Worm (Caenorhabditis elegans) whole organism, young adult: ENCODE results near the gene srbc-33.

Source experiments
- F23B12.7 ChIP-seq: sonication (generic microtip); optimal IDR thresholded peaks from 2 replicates; lab custom pipeline; 2017; ENCODE audit warnings: missing genetic modification characterization, mild to moderate bottlenecking, missing compliant biosample characterization, antibody characterized with exemption, moderate library complexity; ENCODE audit not compliant: insufficient read depth
- F37B4.10 ChIP-seq: fragments of 200-800 bp; sonication (Bioruptor generic); IDR thresholded peaks from 2 replicates; pipeline ENCODE4 v1.3.6; 2022; ENCODE audit warnings: missing genetic modification characterization, missing compliant biosample characterization
- F55B11.4 ChIP-seq: sonication (generic microtip); optimal IDR thresholded peaks from 2 replicates; lab custom pipeline; 2016; ENCODE audit warnings: missing compliant biosample characterization, missing genetic modification characterization, borderline replicate concordance; ENCODE audit not compliant: insufficient read depth
- F57A8.1 ChIP-seq: fragments of 200-800 bp; sonication (Bioruptor generic); optimal IDR thresholded peaks from 2 replicates; lab custom pipeline; 2018; ENCODE audit warnings: mild to moderate bottlenecking, missing genetic modification characterization, moderate library complexity, missing compliant biosample characterization
- T07F8.4 ChIP-seq: sonication (generic microtip); optimal IDR thresholded peaks from 2 replicates; lab custom pipeline; 2016; ENCODE audit warnings: mild to moderate bottlenecking, missing genetic modification characterization, moderate library complexity, missing compliant biosample characterization
- T26A5.8 ChIP-seq: sonication (generic microtip); optimal IDR thresholded peaks from 2 replicates; lab custom pipeline; 2016; ENCODE audit warnings: missing genetic modification characterization, missing compliant biosample characterization
- Y67H2A.10 ChIP-seq: fragments of 200-800 bp; sonication (Bioruptor generic); conservative IDR thresholded peaks from 2 replicates; pipeline ENCODE4 v1.3.6; 2022; ENCODE audit warnings: missing genetic modification reagents, missing genetic modification characterization, missing compliant biosample characterization
- ZK185.1 ChIP-seq: sonication (generic microtip); optimal IDR thresholded peaks from 2 replicates; lab custom pipeline; 2016; ENCODE audit warnings: mild to moderate bottlenecking, missing genetic modification characterization, missing compliant biosample characterization; ENCODE audit not compliant: poor library complexity, severe bottlenecking
- ama-1 ChIP-seq, 3 experiments: fragments of 150-350 bp in 1 of 3; sonication (generic microtip) in 2 of 3; optimal IDR thresholded peaks; 2 replicates each; lab custom pipeline; 2014 to 2018; ENCODE audit warnings: missing biosample characterization in 2 of 3, missing genetic modification characterization in 2 of 3, missing genetic modification reagents in 2 of 3
- bed-1 ChIP-seq: fragments of 200-800 bp; sonication (Bioruptor generic); IDR thresholded peaks from 2 replicates; pipeline ENCODE4 v1.3.6; 2022; ENCODE audit warnings: missing genetic modification reagents, missing genetic modification characterization, missing compliant biosample characterization
- ceh-100 ChIP-seq: fragments of 200-800 bp; sonication (Bioruptor generic); IDR thresholded peaks from 2 replicates; pipeline ENCODE4 v1.3.6; 2022; ENCODE audit warnings: missing genetic modification reagents, missing genetic modification characterization, missing compliant biosample characterization
- ceh-27 ChIP-seq: fragments of 200-800 bp; sonication (Bioruptor generic); optimal IDR thresholded peaks from 2 replicates; lab custom pipeline; 2018; ENCODE audit warnings: mild to moderate bottlenecking, missing genetic modification characterization, moderate library complexity, missing compliant biosample characterization
- ceh-58 ChIP-seq: fragments of 200-800 bp; sonication (Bioruptor generic); IDR thresholded peaks from 2 replicates; pipeline ENCODE4 v1.3.6; 2022; ENCODE audit warnings: missing genetic modification characterization, missing compliant biosample characterization
- ceh-79 ChIP-seq: sonication (generic microtip); optimal IDR thresholded peaks from 2 replicates; lab custom pipeline; 2017; ENCODE audit warnings: mild to moderate bottlenecking, missing genetic modification characterization, missing compliant biosample characterization
- dox-1 ChIP-seq: fragments of 200-800 bp; sonication (Bioruptor generic); IDR thresholded peaks from 2 replicates; pipeline ENCODE4 v1.3.6; 2022; ENCODE audit warnings: missing genetic modification reagents, missing genetic modification characterization, missing compliant biosample characterization
- dpl-1 ChIP-seq: fragments of 150-350 bp; optimal IDR thresholded peaks from 2 replicates; lab custom pipeline; 2014; ENCODE audit warnings: missing biosample characterization, missing genetic modification reagents, missing genetic modification characterization
- ets-4 ChIP-seq: fragments of 200-800 bp; sonication (Bioruptor generic); optimal IDR thresholded peaks from 2 replicates; lab custom pipeline; 2018; ENCODE audit warnings: mild to moderate bottlenecking, missing genetic modification characterization, missing compliant biosample characterization
- gei-17 ChIP-seq: fragments of 200-800 bp; sonication (Bioruptor generic); optimal IDR thresholded peaks from 2 replicates; lab custom pipeline; 2018; ENCODE audit warnings: mild to moderate bottlenecking, missing genetic modification characterization, missing compliant biosample characterization
- hlh-26 ChIP-seq: fragments of 200-800 bp; sonication (Bioruptor generic); conservative IDR thresholded peaks from 2 replicates; pipeline ENCODE4 v1.3.6; 2022; ENCODE audit warnings: missing genetic modification reagents, missing genetic modification characterization, missing compliant biosample characterization
- lin-26 ChIP-seq: fragments of 200-800 bp; sonication (Bioruptor generic); IDR thresholded peaks from 2 replicates; pipeline ENCODE4 v1.3.6; 2022; ENCODE audit warnings: missing genetic modification reagents, missing genetic modification characterization, missing compliant biosample characterization
- lin-35 ChIP-seq, 3 experiments: fragments of 150-350 bp in 2 of 3; sonication (generic microtip) in 1 of 3; optimal IDR thresholded peaks; 2 replicates each; lab custom pipeline; 2014 to 2018; ENCODE audit warnings: missing biosample characterization in 3 of 3, missing genetic modification characterization in 3 of 3, missing genetic modification reagents in 3 of 3
- madf-6 ChIP-seq: fragments of 200-800 bp; sonication (Bioruptor generic); IDR thresholded peaks from 2 replicates; pipeline ENCODE4 v1.3.6; 2022; ENCODE audit warnings: missing genetic modification reagents, missing genetic modification characterization, missing compliant biosample characterization
- madf-8 ChIP-seq: fragments of 200-800 bp; sonication (Bioruptor generic); conservative IDR thresholded peaks from 2 replicates; pipeline ENCODE4 v1.3.6; 2022; ENCODE audit warnings: missing genetic modification reagents, missing genetic modification characterization, missing compliant biosample characterization
- nfya-1 ChIP-seq: sonication (generic microtip); optimal IDR thresholded peaks from 2 replicates; lab custom pipeline; 2017; ENCODE audit warnings: antibody characterized with exemption, missing compliant biosample characterization, missing genetic modification characterization, borderline replicate concordance; ENCODE audit not compliant: insufficient read depth
- nhr-179 ChIP-seq: sonication (generic microtip); optimal IDR thresholded peaks from 2 replicates; lab custom pipeline; 2016; ENCODE audit warnings: mild to moderate bottlenecking, missing genetic modification characterization, missing compliant biosample characterization
- nhr-80 ChIP-seq: sonication (generic microtip); optimal IDR thresholded peaks from 2 replicates; lab custom pipeline; 2016; ENCODE audit warnings: missing genetic modification characterization, missing compliant biosample characterization
- nhr-90 ChIP-seq: sonication (generic microtip); optimal IDR thresholded peaks from 2 replicates; lab custom pipeline; 2016; ENCODE audit warnings: missing genotype, mild to moderate bottlenecking, missing genetic modification characterization, missing compliant biosample characterization
- repo-1 ChIP-seq: sonication (generic microtip); optimal IDR thresholded peaks from 2 replicates; lab custom pipeline; 2017; ENCODE audit warnings: mild to moderate bottlenecking, missing genetic modification characterization, missing compliant biosample characterization
- sdz-38 ChIP-seq: sonication (generic microtip); optimal IDR thresholded peaks from 2 replicates; lab custom pipeline; 2016; ENCODE audit warnings: missing genotype, missing genetic modification characterization, missing compliant biosample characterization
- snpc-1.1 ChIP-seq: sonication (generic microtip); optimal IDR thresholded peaks from 2 replicates; lab custom pipeline; 2017; ENCODE audit warnings: missing genetic modification characterization, mild to moderate bottlenecking, missing compliant biosample characterization, antibody characterized with exemption, moderate library complexity, missing genotype, missing genetic modification reagents; ENCODE audit not compliant: insufficient read depth
- snpc-1.3 ChIP-seq: sonication (generic microtip); optimal IDR thresholded peaks from 2 replicates; lab custom pipeline; 2017; ENCODE audit warnings: missing genetic modification characterization, mild to moderate bottlenecking, missing compliant biosample characterization, antibody characterized with exemption, moderate library complexity, missing genotype, missing genetic modification reagents; ENCODE audit not compliant: insufficient read depth
- snpc-4 ChIP-seq, 5 experiments: fragments of 150-350 bp in 1 of 5; sonication (generic microtip) in 4 of 5; optimal IDR thresholded peaks; 2 replicates each; lab custom pipeline; 2014 to 2018; ENCODE audit warnings: missing genetic modification characterization in 5 of 5, missing biosample characterization in 3 of 5, antibody characterized with exemption in 2 of 5, mild to moderate bottlenecking in 2 of 5, missing compliant biosample characterization in 2 of 5, missing genotype in 2 of 5, moderate library complexity in 2 of 5, missing genetic modification reagents in 1 of 5
- tbp1 ChIP-seq: fragments of 200-800 bp; sonication (Bioruptor generic); optimal IDR thresholded peaks from 2 replicates; lab custom pipeline; 2018; ENCODE audit warnings: mild to moderate bottlenecking, missing genetic modification characterization, missing compliant biosample characterization
- unc-130 ChIP-seq: sonication (generic microtip); optimal IDR thresholded peaks from 2 replicates; lab custom pipeline; 2016; ENCODE audit warnings: missing genetic modification reagents, missing genetic modification characterization, missing compliant biosample characterization
- ztf-18 ChIP-seq: sonication (generic microtip); optimal IDR thresholded peaks from 2 replicates; lab custom pipeline; 2016; ENCODE audit warnings: missing genotype, mild to moderate bottlenecking, missing genetic modification characterization, missing compliant biosample characterization
- ztf-25 ChIP-seq: fragments of 200-800 bp; sonication (Bioruptor generic); IDR thresholded peaks from 2 replicates; pipeline ENCODE4 v1.3.6; 2022; ENCODE audit warnings: missing genetic modification reagents, missing genetic modification characterization, missing compliant biosample characterization

srbc-33 gene

ce11 chrV:3452489-3452888 is 32.1 kb downstream of the srbc-33 start:
- TF ChIP-seq madf-8 (GFP tag; lab: Robert Waterston, UW), result no peak
- TF ChIP-seq ama-1 (optimal IDR thresholded peaks at IDR 0.05; lab: Kevin White, UChicago), result no peak
- TF ChIP-seq ama-1 (GFP tag; optimal IDR thresholded peaks at IDR 0.05; lab: Kevin White, UChicago), result no peak
- TF ChIP-seq snpc-4 (GFP tag; optimal IDR thresholded peaks at IDR 0.05; lab: Kevin White, UChicago), result no peak
- no peak for TF ChIP-seq snpc-4 (tag; optimal IDR thresholded peaks at IDR 0.05; lab: Kevin White, UChicago)
- TF ChIP-seq T07F8.4, result no peak
- no peak for TF ChIP-seq F37B4.10 (GFP tag; lab: Robert Waterston, UW)
- no peak for TF ChIP-seq ztf-18
- no peak for TF ChIP-seq ZK185.1 (tag; lab: Kevin White, UChicago)
- no peak for TF ChIP-seq sdz-38 (tag; lab: Kevin White, UChicago)
- TF ChIP-seq F23B12.7, result no peak
- TF ChIP-seq ztf-25, result no peak

ce11 chrV:3451646-3452045 is 33.0 kb downstream of the srbc-33 start:
- TF ChIP-seq Y67H2A.10 (GFP tag; lab: Robert Waterston, UW) (no peak), ztf-18 (no peak), sdz-38 (tag; lab: Kevin White, UChicago) (no peak), hlh-26 (GFP tag; lab: Robert Waterston, UW) (no peak), bed-1 (GFP tag; lab: Robert Waterston, UW) (no peak), dox-1 (GFP tag; lab: Robert Waterston, UW) (no peak), ceh-27 (GFP tag; lab: Kevin White, UChicago) (no peak), ets-4 (GFP tag; lab: Kevin White, UChicago) (no peak), gei-17 (GFP tag; lab: Kevin White, UChicago) (no peak), repo-1 (tag; lab: Kevin White, UChicago) (no peak), madf-6 (GFP tag; lab: Robert Waterston, UW) (no peak), nhr-179 (tag; lab: Kevin White, UChicago) (no peak), nhr-80 (tag; lab: Kevin White, UChicago) (no peak), tbp1 (no peak), T26A5.8 (tag; lab: Kevin White, UChicago) (no peak), ceh-100 (GFP tag; lab: Robert Waterston, UW) (no peak), F55B11.4 (tag; lab: Kevin White, UChicago) (no peak), lin-35 (GFP tag; optimal IDR thresholded peaks at IDR 0.05; lab: Kevin White, UChicago) (no peak)

DNA sequence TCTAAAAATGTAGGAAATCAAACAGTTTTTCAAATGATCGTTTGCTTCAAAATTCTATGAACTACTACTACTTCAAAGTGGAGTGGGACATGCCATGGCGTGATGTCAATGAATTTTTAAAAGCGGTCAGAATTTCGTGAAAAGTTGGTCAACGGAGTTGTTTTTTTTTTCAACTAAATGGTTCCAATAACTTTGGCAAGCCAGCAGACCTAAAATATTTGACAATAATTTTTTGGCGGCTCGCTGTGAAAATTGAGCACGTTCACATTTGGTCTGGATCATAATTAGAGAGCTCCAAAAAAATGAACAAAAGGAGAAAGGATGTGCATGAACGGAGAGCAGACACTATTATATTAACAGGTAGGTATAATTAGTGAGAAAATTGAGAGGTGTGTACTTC is 34.3 kb downstream of the srbc-33 start:
- TF ChIP-seq lin-26 (GFP tag; lab: Robert Waterston, UW) (no peak), nfya-1 (tag; lab: Kevin White, UChicago) (no peak), ceh-79 (tag; lab: Kevin White, UChicago) (no peak), nhr-90 (no peak), unc-130 (GFP tag; lab: Kevin White, UChicago) (no peak), snpc-1.1 (tag; lab: Kevin White, UChicago) (no peak), dpl-1 (GFP tag; lab: Kevin White, UChicago) (no peak), snpc-1.3 (tag; lab: Kevin White, UChicago) (no peak), F57A8.1 (no peak), tbp1 (no peak), ama-1 (optimal IDR thresholded peaks at IDR 0.05; lab: Kevin White, UChicago) (no peak), ama-1 (GFP tag; optimal IDR thresholded peaks at IDR 0.05; lab: Kevin White, UChicago) (no peak), ceh-58 (GFP tag; lab: Robert Waterston, UW) (no peak)
- TF ChIP-seq, all 124 proteins: peak for 0
